Worm (Caenorhabditis elegans): ENCODE data around the gene rfc-2.

ce11 chrIV:1361616-1362228 lies 14.6 kb downstream of the rfc-2 start:
- TF ChIP-seq flt-1 (GFP tag; IDR thresholded peaks at IDR 0.05) (no peak), sea-1 (GFP tag; conservative IDR thresholded peaks at IDR 0.05) (no peak), ama-1 (optimal IDR thresholded peaks at IDR 0.05) (no peak), hnd-1 (tag; optimal IDR thresholded peaks at IDR 0.05) (no peak), F13C5.2 (tag; optimal IDR thresholded peaks at IDR 0.05) (no peak), hmbx-1 (tag; optimal IDR thresholded peaks at IDR 0.05) (no peak), tbx-37 (GFP tag; conservative IDR thresholded peaks at IDR 0.05) (no peak), hmg-4 (GFP tag; optimal IDR thresholded peaks at IDR 0.05) (peak; percentile 52), ceh-13 (GFP tag; optimal IDR thresholded peaks at IDR 0.05) (no peak)

Data from whole organism, early embryonic.